Fruit fly (Drosophila melanogaster) whole organism, embryonic: ENCODE data around the gene Socs36E.
A peak's percentile ranks its signal among the peaks of the same experiment; 100 is the strongest.

Experiments
- Aef1 ChIP-seq: fragments of 200-800 bp; sonication (Bioruptor generic); IDR thresholded peaks from 3 replicates; pipeline ENCODE4 v1.3.6; 2022; ENCODE audit warnings: missing biosample characterization, missing genetic modification characterization
- Antp ChIP-seq: fragments of 200-800 bp; sonication (Bioruptor generic); optimal IDR thresholded peaks from 3 replicates; lab custom pipeline; 2016; ENCODE audit warnings: missing biosample characterization, missing genetic modification characterization
- Atf3 ChIP-seq: fragments of 200-800 bp; sonication (Bioruptor generic); optimal IDR thresholded peaks from 3 replicates; lab custom pipeline; 2016; ENCODE audit warnings: missing biosample characterization, missing genetic modification characterization
- CG11398 ChIP-seq: fragments of 200-800 bp; sonication (Bioruptor generic); optimal IDR thresholded peaks from 2 replicates; lab custom pipeline; 2016; ENCODE audit warnings: missing biosample characterization, missing genetic modification characterization
- CG12659 ChIP-seq: fragments of 200-800 bp; sonication (Bioruptor generic); optimal IDR thresholded peaks from 3 replicates; lab custom pipeline; 2017; ENCODE audit warnings: mild to moderate bottlenecking, missing biosample characterization, missing genetic modification reagents, missing genetic modification characterization
- CG13296 ChIP-seq: fragments of 200-800 bp; sonication (Bioruptor generic); optimal IDR thresholded peaks from 3 replicates; lab custom pipeline; 2018; ENCODE audit warnings: missing biosample characterization, mild to moderate bottlenecking, missing genetic modification characterization
- CG1647 ChIP-seq: fragments of 200-800 bp; sonication (Bioruptor generic); optimal IDR thresholded peaks from 3 replicates; lab custom pipeline; 2016; ENCODE audit warnings: missing biosample characterization, missing genetic modification characterization
- CG16863 ChIP-seq: fragments of 200-800 bp; sonication (Bioruptor generic); optimal IDR thresholded peaks from 3 replicates; lab custom pipeline; 2016; ENCODE audit warnings: missing biosample characterization, missing genetic modification characterization
- CG17359 ChIP-seq: fragments of 200-800 bp; sonication (Bioruptor generic); optimal IDR thresholded peaks from 3 replicates; lab custom pipeline; 2018; ENCODE audit warnings: missing biosample characterization, mild to moderate bottlenecking, missing genetic modification characterization, moderate library complexity
- CG1832 ChIP-seq: fragments of 200-800 bp; sonication (Bioruptor generic); optimal IDR thresholded peaks from 2 replicates; lab custom pipeline; 2017; ENCODE audit warnings: missing biosample characterization, mild to moderate bottlenecking, missing genetic modification characterization, inconsistent platforms
- CG2889 ChIP-seq: fragments of 200-800 bp; sonication (Bioruptor generic); IDR thresholded peaks from 3 replicates; pipeline ENCODE4 v1.3.6; 2022; ENCODE audit warnings: missing biosample characterization, missing genetic modification characterization
- CG3726 ChIP-seq: fragments of 200-800 bp; sonication (Bioruptor generic); IDR thresholded peaks from 3 replicates; pipeline ENCODE4, ENCODE4 v1.3.6; 2022; ENCODE audit warnings: missing biosample characterization, missing genetic modification characterization
- CG4328 ChIP-seq: fragments of 200-800 bp; sonication (Bioruptor generic); optimal IDR thresholded peaks from 3 replicates; lab custom pipeline; 2017; ENCODE audit warnings: missing biosample characterization, missing genetic modification reagents, missing genetic modification characterization
- CG4424 ChIP-seq: fragments of 200-800 bp; sonication (Bioruptor generic); optimal IDR thresholded peaks from 3 replicates; lab custom pipeline; 2016; ENCODE audit warnings: missing biosample characterization, missing genetic modification characterization
- CG4730 ChIP-seq: fragments of 200-800 bp; sonication (Bioruptor generic); IDR thresholded peaks from 2 replicates; pipeline ENCODE4 v1.3.6; 2022; ENCODE audit warnings: missing biosample characterization, missing genetic modification characterization
- CG4820 ChIP-seq: fragments of 200-800 bp; sonication (Bioruptor generic); optimal IDR thresholded peaks from 3 replicates; lab custom pipeline; 2016; ENCODE audit warnings: missing biosample characterization, missing genetic modification characterization
- CG6175 ChIP-seq: fragments of 200-800 bp; sonication (Bioruptor generic); IDR thresholded peaks from 3 replicates; pipeline ENCODE4 v1.3.6; 2022; ENCODE audit warnings: missing biosample characterization, missing genetic modification characterization
- CG6683 ChIP-seq: fragments of 200-800 bp; sonication (Bioruptor generic); optimal IDR thresholded peaks from 2 replicates; lab custom pipeline; 2017; ENCODE audit warnings: missing biosample characterization, mild to moderate bottlenecking, missing genetic modification characterization, missing genetic modification reagents
- CG6854 ChIP-seq: fragments of 200-800 bp; sonication (Bioruptor generic); optimal IDR thresholded peaks from 3 replicates; lab custom pipeline; 2017; ENCODE audit warnings: missing biosample characterization, mild to moderate bottlenecking, missing genetic modification characterization
- CG7556 ChIP-seq: fragments of 200-800 bp; sonication (Bioruptor generic); optimal IDR thresholded peaks from 2 replicates; lab custom pipeline; 2017; ENCODE audit warnings: missing biosample characterization, mild to moderate bottlenecking, missing genetic modification characterization
- CG8944 ChIP-seq: fragments of 200-800 bp; sonication (Bioruptor generic); optimal IDR thresholded peaks from 3 replicates; lab custom pipeline; 2016; ENCODE audit warnings: missing biosample characterization, missing genetic modification characterization
- CTCF ChIP-seq: fragments of 200-800 bp; sonication (Bioruptor generic); optimal IDR thresholded peaks from 2 replicates; lab custom pipeline; 2017; ENCODE audit warnings: missing biosample characterization, mild to moderate bottlenecking, missing genetic modification characterization, moderate library complexity
- D19A ChIP-seq: fragments of 200-800 bp; optimal IDR thresholded peaks from 3 replicates; lab custom pipeline; 2019; ENCODE audit warnings: missing biosample characterization, mild to moderate bottlenecking, missing genetic modification characterization, moderate library complexity
- Doc2 ChIP-seq: fragments of 200-800 bp; sonication (Bioruptor generic); IDR thresholded peaks from 2 replicates; pipeline ENCODE4 v1.3.6; 2022; ENCODE audit warnings: missing biosample characterization, missing genetic modification characterization
- Hr39 ChIP-seq: fragments of >200 bp; optimal IDR thresholded peaks from 2 replicates; lab custom pipeline; 2017
- MESR4 ChIP-seq: fragments of 200-800 bp; sonication (Bioruptor generic); optimal IDR thresholded peaks from 2 replicates; lab custom pipeline; 2018; ENCODE audit warnings: missing biosample characterization, mild to moderate bottlenecking, missing genetic modification characterization, moderate library complexity
- Nf-YC ChIP-seq: fragments of 200-800 bp; optimal IDR thresholded peaks from 3 replicates; lab custom pipeline; 2019; ENCODE audit warnings: missing biosample characterization, mild to moderate bottlenecking, missing genetic modification characterization, moderate library complexity
- Poxn ChIP-seq: fragments of 200-800 bp; sonication (Bioruptor generic); IDR thresholded peaks from 2 replicates; pipeline ENCODE4 v1.3.6; 2022; ENCODE audit warnings: missing biosample characterization, missing genetic modification characterization
- bsh ChIP-seq, 2 experiments: fragments of 200-800 bp; sonication (Bioruptor generic); optimal IDR thresholded peaks; 2 replicates each; lab custom pipeline; 2017 to 2018; ENCODE audit warnings: mild to moderate bottlenecking in 2 of 2, missing biosample characterization in 2 of 2, missing genetic modification characterization in 2 of 2, moderate library complexity in 1 of 2
- cato ChIP-seq: fragments of 200-800 bp; sonication (Bioruptor generic); optimal IDR thresholded peaks from 2 replicates; lab custom pipeline; 2016; ENCODE audit warnings: missing biosample characterization, missing genetic modification characterization, borderline replicate concordance
- crc ChIP-seq: fragments of 200-800 bp; sonication (Bioruptor generic); optimal IDR thresholded peaks from 2 replicates; lab custom pipeline; 2016; ENCODE audit warnings: missing biosample characterization, missing genetic modification characterization
- croc ChIP-seq: fragments of 200-800 bp; sonication (Bioruptor generic); conservative IDR thresholded peaks from 3 replicates; pipeline ENCODE4 v1.3.6; 2022; ENCODE audit warnings: missing biosample characterization, missing genetic modification characterization
- dan ChIP-seq: fragments of 200-800 bp; sonication (Bioruptor generic); IDR thresholded peaks from 2 replicates; pipeline ENCODE4 v1.3.6; 2022; ENCODE audit warnings: missing biosample characterization, missing genetic modification characterization
- dysf ChIP-seq: fragments of 200-800 bp; sonication (Bioruptor generic); IDR thresholded peaks from 3 replicates; pipeline ENCODE4 v1.3.6; 2022; ENCODE audit warnings: missing biosample characterization, missing genetic modification characterization
- fu2 ChIP-seq: fragments of 200-800 bp; sonication (Bioruptor generic); optimal IDR thresholded peaks from 2 replicates; lab custom pipeline; 2016; ENCODE audit warnings: missing biosample characterization, missing genetic modification characterization
- ind ChIP-seq: fragments of 200-800 bp; sonication (Bioruptor generic); optimal IDR thresholded peaks from 3 replicates; lab custom pipeline; 2016; ENCODE audit warnings: missing biosample characterization, missing genetic modification characterization
- nmo ChIP-seq: fragments of 200-800 bp; sonication (Bioruptor generic); optimal IDR thresholded peaks from 2 replicates; lab custom pipeline; 2018; ENCODE audit warnings: missing biosample characterization, mild to moderate bottlenecking, missing genetic modification characterization, moderate library complexity
- odd ChIP-seq: fragments of 200-800 bp; sonication (Bioruptor generic); optimal IDR thresholded peaks from 2 replicates; lab custom pipeline; 2017; ENCODE audit warnings: missing biosample characterization, mild to moderate bottlenecking, missing genetic modification characterization
- pan ChIP-seq, 4 experiments: fragments of >200 bp in 3 of 4; fragments of 200-800 bp in 1 of 4; sonication (Bioruptor generic) in 1 of 4; optimal IDR thresholded peaks in 3 of 4; IDR thresholded peaks in 1 of 4; 2 replicates each; pipeline versions ENCODE4 v1.3.6 to Lab custom; 2017 to 2022; ENCODE audit warnings: missing biosample characterization in 2 of 4, missing genetic modification characterization in 2 of 4, mixed read lengths in 1 of 4
- pros ChIP-seq: fragments of 200-800 bp; sonication (Bioruptor generic); optimal IDR thresholded peaks from 3 replicates; lab custom pipeline; 2019; ENCODE audit warnings: missing biosample characterization, mild to moderate bottlenecking, missing genetic modification characterization, moderate library complexity
- row ChIP-seq: fragments of 200-800 bp; sonication (Bioruptor generic); IDR thresholded peaks from 3 replicates; pipeline ENCODE4 v1.3.6; 2022; ENCODE audit warnings: missing biosample characterization, missing genetic modification characterization
- run ChIP-seq: fragments of 200-800 bp; sonication (Bioruptor generic); optimal IDR thresholded peaks from 3 replicates; lab custom pipeline; 2018; ENCODE audit warnings: missing biosample characterization, mild to moderate bottlenecking, missing genetic modification characterization
- sima ChIP-seq: fragments of 200-800 bp; sonication (Bioruptor generic); optimal IDR thresholded peaks from 2 replicates; lab custom pipeline; 2016; ENCODE audit warnings: missing biosample characterization, missing genetic modification characterization
- tap ChIP-seq: fragments of 200-800 bp; optimal IDR thresholded peaks from 3 replicates; lab custom pipeline; 2019; ENCODE audit warnings: missing biosample characterization, mild to moderate bottlenecking, missing genetic modification characterization, moderate library complexity
- ttk ChIP-seq: fragments of 200-800 bp; sonication (Bioruptor generic); IDR thresholded peaks from 2 replicates; pipeline ENCODE4 v2.1.2; 2022; ENCODE audit warnings: missing biosample characterization, missing genetic modification characterization
- twi ChIP-seq: fragments of 200-800 bp; optimal IDR thresholded peaks from 2 replicates; lab custom pipeline; 2019; ENCODE audit warnings: missing biosample characterization, mild to moderate bottlenecking, missing genetic modification characterization, moderate library complexity
- tx ChIP-seq: fragments of 200-800 bp; sonication (Bioruptor generic); optimal IDR thresholded peaks from 2 replicates; lab custom pipeline; 2016; ENCODE audit warnings: missing biosample characterization, missing genetic modification characterization
- usp ChIP-seq: fragments of >200 bp; optimal IDR thresholded peaks from 2 replicates; lab custom pipeline; 2017; ENCODE audit warnings: missing biosample characterization, missing genetic modification characterization
- vfl ChIP-seq: fragments of 200-800 bp; sonication (Bioruptor generic); optimal IDR thresholded peaks from 2 replicates; lab custom pipeline; 2016; ENCODE audit warnings: missing biosample characterization, missing genetic modification characterization
- vnd ChIP-seq: fragments of 200-800 bp; sonication (Bioruptor generic); IDR thresholded peaks from 3 replicates; pipeline ENCODE4 v1.3.6; 2022; ENCODE audit warnings: missing biosample characterization, missing genetic modification characterization; ENCODE audit not compliant: partially characterized antibody
- wor ChIP-seq: fragments of 200-800 bp; sonication (Bioruptor generic); IDR thresholded peaks from 2 replicates; pipeline ENCODE4 v1.3.6; 2022; ENCODE audit warnings: missing biosample characterization, missing genetic modification characterization

The Socs36E gene

dm6 chr2L:18151134-18151825 is 937 bp downstream of the Socs36E start (continued):
- TF ChIP-seq CG4730 = peak; percentile 51; the same call in 1 of the 2 replicates
- TF ChIP-seq CG3726 = no peak
- TF ChIP-seq CG17359 (tag; lab: Kevin White, UChicago) = peak; percentile 30
- TF ChIP-seq cato (GFP tag; lab: Kevin White, UChicago) = no peak
- TF ChIP-seq dan (GFP tag; lab: Robert Waterston, UW) = no peak
- no peak for TF ChIP-seq CG13296 (GFP tag; lab: Kevin White, UChicago)
- peak; percentile 16 for TF ChIP-seq CTCF
- TF ChIP-seq CG6683 (GFP tag; lab: Kevin White, UChicago) = no peak
- no peak for TF ChIP-seq CG12659 (GFP tag; lab: Kevin White, UChicago)
- TF ChIP-seq dysf (GFP tag; lab: Robert Waterston, UW) = peak; percentile 72; the same call in 2 of the 3 replicates
- no peak for TF ChIP-seq CG6854 (GFP tag; lab: Kevin White, UChicago)
- TF ChIP-seq Nf-YC = peak; percentile 46
- no peak for TF ChIP-seq CG1832 (GFP tag; lab: Kevin White, UChicago)
- peak; percentile 69 for TF ChIP-seq CG16863 (GFP tag; lab: Kevin White, UChicago)
- TF ChIP-seq Antp (GFP tag; lab: Kevin White, UChicago) = peak; percentile 74
- TF ChIP-seq ind (GFP tag; lab: Kevin White, UChicago) = peak; percentile 58
- TF ChIP-seq twi (tag; lab: Kevin White, UChicago) = peak; percentile 65
- peak; percentile 27 for TF ChIP-seq Atf3
- no peak for TF ChIP-seq CG4424 (GFP tag; lab: Kevin White, UChicago)
- TF ChIP-seq Poxn (GFP tag; lab: Robert Waterston, UW) = no peak
- TF ChIP-seq Aef1 (GFP tag; lab: Robert Waterston, UW) = peak; percentile 79
- TF ChIP-seq tx (GFP tag; lab: Kevin White, UChicago) = peak; percentile 56
- TF ChIP-seq CG7556 (GFP tag; lab: Kevin White, UChicago) = no peak
- no peak for TF ChIP-seq CG2889 (GFP tag; lab: Robert Waterston, UW)
- no peak for TF ChIP-seq Doc2
- TF ChIP-seq ttk (GFP tag; lab: Robert Waterston, UW) = peak; percentile 23; the same call in 1 of the 2 replicates
- TF ChIP-seq odd (GFP tag; lab: Kevin White, UChicago) = peak; percentile 12
- TF ChIP-seq fu2 = peak; percentile 65
- peak; percentile 17 for TF ChIP-seq D19A (tag; lab: Kevin White, UChicago)
- peak; percentile 50 for TF ChIP-seq vfl
- peak; percentile 39 for TF ChIP-seq CG11398 (GFP tag; lab: Kevin White, UChicago)
- TF ChIP-seq run (tag; lab: Kevin White, UChicago) = no peak
- no peak for TF ChIP-seq tap (tag; lab: Kevin White, UChicago)
- TF ChIP-seq CG4820 (GFP tag; lab: Kevin White, UChicago) = no peak
- peak; percentile 7 for TF ChIP-seq crc (GFP tag; lab: Kevin White, UChicago)
- TF ChIP-seq croc (GFP tag; lab: Robert Waterston, UW) = peak; percentile 19; the same call in 1 of the 3 replicates
- TF ChIP-seq CG4328 (GFP tag; lab: Kevin White, UChicago) = no peak
- no peak for TF ChIP-seq vnd
- no peak for TF ChIP-seq pan (optimal IDR thresholded peaks at IDR 0.05; lab: Kevin White, UChicago)
- peak in 1 of 2 experiments; percentile 64 for TF ChIP-seq pan (GFP tag; optimal IDR thresholded peaks at IDR 0.05 in 1 of 2, IDR thresholded peaks at IDR 0.05 in 1 of 2)
- no peak for TF ChIP-seq usp (GFP tag; lab: Kevin White, UChicago)
- TF ChIP-seq CG1647 (GFP tag; lab: Kevin White, UChicago) = peak; percentile 32
- TF ChIP-seq CG6175 = peak; percentile 51; the same call in 1 of the 3 replicates
- no peak for TF ChIP-seq wor (GFP tag; lab: Robert Waterston, UW)
- no peak for TF ChIP-seq sima (GFP tag; lab: Kevin White, UChicago)
- peak; percentile 48 for TF ChIP-seq nmo (GFP tag; lab: Kevin White, UChicago)
- peak; percentile 82 for TF ChIP-seq row (GFP tag; lab: Robert Waterston, UW)
- no peak for TF ChIP-seq MESR4 (GFP tag; lab: Kevin White, UChicago)
- no peak for TF ChIP-seq Hr39 (lab: Kevin White, UChicago)
- TF ChIP-seq bsh (GFP tag; optimal IDR thresholded peaks at IDR 0.05; lab: Kevin White, UChicago) = peak in 1 of 2 experiments; percentile 33
- TF ChIP-seq pros = peak; percentile 75
- TF ChIP-seq CG8944 = peak; percentile 56
